Fruit fly (Drosophila melanogaster) whole organism, embryonic: Measurements from ENCODE around the gene Dpm2.
A peak's percentile ranks its signal among the peaks of the same experiment; 100 is the strongest.

ENCODE experiments used
- BEAF-32 ChIP-seq: fragments of 200-800 bp; sonication (Bioruptor generic); optimal IDR thresholded peaks from 3 replicates; lab custom pipeline; 2017; ENCODE audit warnings: missing biosample characterization, missing genetic modification characterization, mild to moderate bottlenecking, moderate library complexity, missing genetic modification reagents
- Bgb ChIP-seq: fragments of 200-800 bp; sonication (Bioruptor generic); IDR thresholded peaks from 2 replicates; pipeline ENCODE4 v1.3.6; 2022; ENCODE audit warnings: missing biosample characterization, missing genetic modification characterization; ENCODE audit not compliant: partially characterized antibody
- Blimp-1 ChIP-seq: fragments of 200-800 bp; sonication (Bioruptor generic); optimal IDR thresholded peaks from 3 replicates; lab custom pipeline; 2018; ENCODE audit warnings: missing biosample characterization, missing genetic modification characterization, mild to moderate bottlenecking, moderate library complexity, missing genetic modification reagents
- CG1024 ChIP-seq: fragments of 200-800 bp; sonication (Bioruptor generic); IDR thresholded peaks from 2 replicates; pipeline ENCODE4 v1.3.6; 2022; ENCODE audit warnings: missing biosample characterization, missing genetic modification characterization
- CG12299 ChIP-seq: fragments of 200-800 bp; sonication (Bioruptor generic); optimal IDR thresholded peaks from 2 replicates; lab custom pipeline; 2018; ENCODE audit warnings: missing biosample characterization, mild to moderate bottlenecking, missing genetic modification characterization
- CG12391 ChIP-seq: fragments of 200-800 bp; sonication (Bioruptor generic); optimal IDR thresholded peaks from 3 replicates; lab custom pipeline; 2018; ENCODE audit warnings: missing biosample characterization, mild to moderate bottlenecking, missing genetic modification characterization, moderate library complexity
- CG13287 ChIP-seq: fragments of 200-800 bp; sonication (Bioruptor generic); IDR thresholded peaks from 2 replicates; pipeline ENCODE4 v1.3.6; 2022; ENCODE audit warnings: missing biosample characterization, missing genetic modification characterization; ENCODE audit not compliant: partially characterized antibody
- CG13624 ChIP-seq: fragments of 200-800 bp; sonication (Bioruptor generic); optimal IDR thresholded peaks from 2 replicates; lab custom pipeline; 2016; ENCODE audit warnings: missing biosample characterization, missing genetic modification characterization
- CG1602 ChIP-seq: fragments of 200-800 bp; sonication (Bioruptor generic); optimal IDR thresholded peaks from 3 replicates; lab custom pipeline; 2016; ENCODE audit warnings: missing biosample characterization, missing genetic modification characterization
- CG2678 ChIP-seq: fragments of 200-800 bp; sonication (Bioruptor generic); optimal IDR thresholded peaks from 3 replicates; lab custom pipeline; 2019; ENCODE audit warnings: missing biosample characterization, mild to moderate bottlenecking, missing genetic modification characterization, moderate library complexity
- CG34422 ChIP-seq: fragments of 200-800 bp; sonication (Bioruptor generic); IDR thresholded peaks from 3 replicates; pipeline ENCODE4 v1.3.6; 2022; ENCODE audit warnings: missing biosample characterization, missing genetic modification characterization
- CG4328 ChIP-seq: fragments of 200-800 bp; sonication (Bioruptor generic); optimal IDR thresholded peaks from 3 replicates; lab custom pipeline; 2017; ENCODE audit warnings: missing biosample characterization, missing genetic modification reagents, missing genetic modification characterization
- CG6654 ChIP-seq: fragments of 200-800 bp; sonication (Bioruptor generic); optimal IDR thresholded peaks from 2 replicates; lab custom pipeline; 2017; ENCODE audit warnings: missing biosample characterization, mild to moderate bottlenecking, missing genetic modification characterization
- CG6813 ChIP-seq: fragments of 200-800 bp; sonication (Bioruptor generic); optimal IDR thresholded peaks from 2 replicates; lab custom pipeline; 2017; ENCODE audit warnings: missing biosample characterization, missing genetic modification characterization, mild to moderate bottlenecking, moderate library complexity, missing genetic modification reagents
- CG7928 ChIP-seq: fragments of 200-800 bp; sonication (Bioruptor generic); optimal IDR thresholded peaks from 2 replicates; lab custom pipeline; 2017; ENCODE audit warnings: missing biosample characterization, mild to moderate bottlenecking, missing genetic modification characterization
- CG7963 ChIP-seq: fragments of 200-800 bp; sonication (Bioruptor generic); IDR thresholded peaks from 3 replicates; pipeline ENCODE4 v1.3.6; 2022; ENCODE audit warnings: missing biosample characterization, missing genetic modification characterization; ENCODE audit not compliant: partially characterized antibody
- CG8478 ChIP-seq: fragments of >200 bp; optimal IDR thresholded peaks from 2 replicates; lab custom pipeline; 2018
- CG9437 ChIP-seq: fragments of 200-800 bp; sonication (Bioruptor generic); optimal IDR thresholded peaks from 2 replicates; lab custom pipeline; 2018; ENCODE audit warnings: missing biosample characterization, mild to moderate bottlenecking, missing genetic modification characterization
- Ets65A ChIP-seq: fragments of 200-800 bp; sonication (Bioruptor generic); peaks from one replicate; lab custom pipeline; 2016; ENCODE audit warnings: missing biosample characterization, missing genetic modification characterization
- Fer2 ChIP-seq: fragments of 200-800 bp; sonication (Bioruptor generic); optimal IDR thresholded peaks from 2 replicates; lab custom pipeline; 2018; ENCODE audit warnings: missing biosample characterization, mild to moderate bottlenecking, missing genetic modification characterization, moderate library complexity
- Hmr ChIP-seq: fragments of 200-800 bp; sonication (Bioruptor generic); optimal IDR thresholded peaks from 3 replicates; lab custom pipeline; 2017; ENCODE audit warnings: mild to moderate bottlenecking, missing biosample characterization, missing genetic modification reagents, missing genetic modification characterization
- PHDP ChIP-seq: fragments of 200-800 bp; sonication (Bioruptor generic); optimal IDR thresholded peaks from 3 replicates; lab custom pipeline; 2018; ENCODE audit warnings: missing biosample characterization, mild to moderate bottlenecking, missing genetic modification characterization, moderate library complexity
- Poxn ChIP-seq: fragments of 200-800 bp; sonication (Bioruptor generic); IDR thresholded peaks from 2 replicates; pipeline ENCODE4 v1.3.6; 2022; ENCODE audit warnings: missing biosample characterization, missing genetic modification characterization
- Sox100B ChIP-seq: fragments of 200-800 bp; sonication (Bioruptor generic); optimal IDR thresholded peaks from 3 replicates; lab custom pipeline; 2018; ENCODE audit warnings: missing biosample characterization, mild to moderate bottlenecking, missing genetic modification characterization
- Sry-β ChIP-seq: fragments of 200-800 bp; sonication (Bioruptor generic); optimal IDR thresholded peaks from 2 replicates; lab custom pipeline; 2018; ENCODE audit warnings: missing biosample characterization, mild to moderate bottlenecking, missing genetic modification characterization, moderate library complexity
- Ssrp ChIP-seq: fragments of 200-800 bp; sonication (Bioruptor generic); optimal IDR thresholded peaks from 2 replicates; lab custom pipeline; 2018; ENCODE audit warnings: missing biosample characterization, mild to moderate bottlenecking, missing genetic modification characterization, moderate library complexity
- Usf ChIP-seq: fragments of 200-800 bp; sonication (Bioruptor generic); optimal IDR thresholded peaks from 2 replicates; lab custom pipeline; 2017; ENCODE audit warnings: missing genotype, missing biosample characterization, missing genetic modification characterization
- ara ChIP-seq: fragments of 200-800 bp; sonication (Bioruptor generic); IDR thresholded peaks from 2 replicates; pipeline ENCODE4 v1.3.6; 2022; ENCODE audit warnings: missing biosample characterization, missing genetic modification characterization
- dan ChIP-seq: fragments of 200-800 bp; sonication (Bioruptor generic); IDR thresholded peaks from 2 replicates; pipeline ENCODE4 v1.3.6; 2022; ENCODE audit warnings: missing biosample characterization, missing genetic modification characterization
- lab ChIP-seq: fragments of 200-800 bp; sonication (Bioruptor generic); optimal IDR thresholded peaks from 3 replicates; lab custom pipeline; 2017; ENCODE audit warnings: missing biosample characterization, missing genetic modification characterization, mild to moderate bottlenecking, moderate library complexity, missing genetic modification reagents
- lmd ChIP-seq: fragments of 200-800 bp; sonication (Bioruptor generic); IDR thresholded peaks from 2 replicates; pipeline ENCODE4 v1.3.6; 2022; ENCODE audit warnings: missing biosample characterization, missing genetic modification characterization
- prd ChIP-seq, 3 experiments: fragments of >200 bp in 2 of 3; fragments of 200-800 bp in 1 of 3; sonication (Bioruptor generic) in 1 of 3; optimal IDR thresholded peaks in 2 of 3; IDR thresholded peaks in 1 of 3; 2 replicates in 2 of 3; 3 replicates in 1 of 3; pipeline versions ENCODE4 v1.3.6 to Lab custom; 2017 to 2022; ENCODE audit warnings: missing biosample characterization in 1 of 3, missing genetic modification characterization in 1 of 3
- ranshi ChIP-seq: fragments of 200-800 bp; sonication (Bioruptor generic); IDR thresholded peaks from 2 replicates; pipeline ENCODE4 v1.3.6; 2022; ENCODE audit warnings: missing biosample characterization, missing genetic modification characterization
- schlank ChIP-seq: fragments of 200-800 bp; sonication (Bioruptor generic); optimal IDR thresholded peaks from 2 replicates; lab custom pipeline; 2018; ENCODE audit warnings: missing biosample characterization, mild to moderate bottlenecking, missing genetic modification characterization
- sens ChIP-seq: fragments of 200-800 bp; sonication (Bioruptor generic); peaks from one replicate; lab custom pipeline; 2016; ENCODE audit warnings: missing biosample characterization, missing genetic modification characterization
- sens-2 ChIP-seq: fragments of 200-800 bp; sonication (Bioruptor generic); IDR thresholded peaks from 2 replicates; pipeline ENCODE4 v1.3.6; 2022; ENCODE audit warnings: missing biosample characterization, missing genetic modification characterization
- sisA ChIP-seq: fragments of 200-800 bp; sonication (Bioruptor generic); IDR thresholded peaks from 2 replicates; pipeline ENCODE4 v1.3.6; 2022; ENCODE audit warnings: missing biosample characterization, missing genetic modification characterization
- vnd ChIP-seq: fragments of 200-800 bp; sonication (Bioruptor generic); IDR thresholded peaks from 3 replicates; pipeline ENCODE4 v1.3.6; 2022; ENCODE audit warnings: missing biosample characterization, missing genetic modification characterization; ENCODE audit not compliant: partially characterized antibody
- vvl ChIP-seq: fragments of 200-800 bp; sonication (Bioruptor generic); IDR thresholded peaks from 2 replicates; pipeline ENCODE4 v1.3.6; 2022; ENCODE audit warnings: missing biosample characterization, missing genetic modification characterization
- wdn ChIP-seq: fragments of 200-800 bp; sonication (Bioruptor generic); IDR thresholded peaks from 2 replicates; pipeline ENCODE4 v1.3.6; 2022; ENCODE audit warnings: missing biosample characterization, missing genetic modification characterization

The Dpm2 gene

dm6 chr3L:3308676-3309613 lies 10.4 kb upstream of the Dpm2 start (continued):
- no peak for TF ChIP-seq CG2678 (tag; lab: Kevin White, UChicago)
- TF ChIP-seq CG13287 (GFP tag; lab: Robert Waterston, UW), result no peak
- TF ChIP-seq ranshi (GFP tag; lab: Robert Waterston, UW), result no peak
- no peak for TF ChIP-seq ara (GFP tag; lab: Robert Waterston, UW)
- TF ChIP-seq dan, result no peak
- no peak for TF ChIP-seq Usf (GFP tag; lab: Kevin White, UChicago)
- no peak for TF ChIP-seq lmd
- TF ChIP-seq Bgb, result no peak
- no peak for TF ChIP-seq CG34422
- no peak for TF ChIP-seq Fer2 (tag; lab: Kevin White, UChicago)
- no peak for TF ChIP-seq Sox100B (GFP tag; lab: Kevin White, UChicago)
- TF ChIP-seq sens-2 (GFP tag; lab: Robert Waterston, UW), result no peak
- TF ChIP-seq lab (GFP tag; lab: Kevin White, UChicago), result peak; percentile 34
- no peak for TF ChIP-seq schlank
- TF ChIP-seq CG13624 (GFP tag; lab: Kevin White, UChicago), result no peak
- TF ChIP-seq CG6813 (GFP tag; lab: Kevin White, UChicago), result no peak
- TF ChIP-seq Poxn (GFP tag; lab: Robert Waterston, UW), result no peak
- no peak for TF ChIP-seq BEAF-32 (GFP tag; lab: Kevin White, UChicago)
- TF ChIP-seq PHDP, result no peak
- TF ChIP-seq CG12391, result no peak
- TF ChIP-seq sisA (GFP tag; lab: Robert Waterston, UW), result no peak
- 0 out of 3 replicates have a peak, but pooled peaks have one; percentile 23 for TF ChIP-seq vnd
- TF ChIP-seq CG9437 (GFP tag; lab: Kevin White, UChicago), result no peak
- no peak for TF ChIP-seq CG7928 (GFP tag; lab: Kevin White, UChicago)
- no peak for TF ChIP-seq CG12299 (tag; lab: Kevin White, UChicago)
- TF ChIP-seq prd (optimal IDR thresholded peaks at IDR 0.05; lab: Kevin White, UChicago), result no peak
- TF ChIP-seq prd (GFP tag; IDR thresholded peaks at IDR 0.05; lab: Robert Waterston, UW), result no peak
- no peak for TF ChIP-seq CG6654 (GFP tag; lab: Kevin White, UChicago)
- no peak for TF ChIP-seq CG1602

dm6 chr3L:3314049-3314448 lies 5.3 kb upstream of the Dpm2 start, which contains the start of gene Drsl2:
TSS of gene Drsl2 (plus strand) at chr3L:3314349.
- peak; percentile 4 for TF ChIP-seq Ets65A
- TF ChIP-seq CG7963 (GFP tag; lab: Robert Waterston, UW), result no peak
- TF ChIP-seq CG4328 (GFP tag; lab: Kevin White, UChicago), result no peak
- no peak for TF ChIP-seq Blimp-1 (GFP tag; lab: Kevin White, UChicago)

- TF ChIP-seq wdn (GFP tag; lab: Robert Waterston, UW) (0 out of 2 replicates have a peak, but pooled peaks have one; percentile 10), CG8478 (no peak)
Measured at dm6 chr3L:3314696-3315095, 4.7 kb upstream of the Dpm2 start, which contains the start of gene Drsl3. TSS of gene Drsl3 (plus strand) at chr3L:3314996.

- no peak for TF ChIP-seq CG1024 (GFP tag; lab: Robert Waterston, UW)
- TF ChIP-seq Ssrp (tag; lab: Kevin White, UChicago), result no peak
- peak; percentile 82; the same call in 1 of the 2 replicates for TF ChIP-seq vvl (GFP tag; lab: Robert Waterston, UW)
- TF ChIP-seq Sry-β (GFP tag; lab: Kevin White, UChicago), result peak; percentile 37
- peak; percentile 0 for TF ChIP-seq sens (GFP tag; lab: Kevin White, UChicago)
- no peak for TF ChIP-seq Hmr
Measured at dm6 chr3L:3315288-3315687, 4.1 kb upstream of the Dpm2 start, which contains the start of gene Drsl4. TSS of gene Drsl4 (plus strand) at chr3L:3315620.
